Fruit fly (Drosophila melanogaster): ENCODE results near the gene Hat1.
A peak's percentile ranks its signal among the peaks of the same experiment; 100 is the strongest.

Gene Hat1

DNA sequence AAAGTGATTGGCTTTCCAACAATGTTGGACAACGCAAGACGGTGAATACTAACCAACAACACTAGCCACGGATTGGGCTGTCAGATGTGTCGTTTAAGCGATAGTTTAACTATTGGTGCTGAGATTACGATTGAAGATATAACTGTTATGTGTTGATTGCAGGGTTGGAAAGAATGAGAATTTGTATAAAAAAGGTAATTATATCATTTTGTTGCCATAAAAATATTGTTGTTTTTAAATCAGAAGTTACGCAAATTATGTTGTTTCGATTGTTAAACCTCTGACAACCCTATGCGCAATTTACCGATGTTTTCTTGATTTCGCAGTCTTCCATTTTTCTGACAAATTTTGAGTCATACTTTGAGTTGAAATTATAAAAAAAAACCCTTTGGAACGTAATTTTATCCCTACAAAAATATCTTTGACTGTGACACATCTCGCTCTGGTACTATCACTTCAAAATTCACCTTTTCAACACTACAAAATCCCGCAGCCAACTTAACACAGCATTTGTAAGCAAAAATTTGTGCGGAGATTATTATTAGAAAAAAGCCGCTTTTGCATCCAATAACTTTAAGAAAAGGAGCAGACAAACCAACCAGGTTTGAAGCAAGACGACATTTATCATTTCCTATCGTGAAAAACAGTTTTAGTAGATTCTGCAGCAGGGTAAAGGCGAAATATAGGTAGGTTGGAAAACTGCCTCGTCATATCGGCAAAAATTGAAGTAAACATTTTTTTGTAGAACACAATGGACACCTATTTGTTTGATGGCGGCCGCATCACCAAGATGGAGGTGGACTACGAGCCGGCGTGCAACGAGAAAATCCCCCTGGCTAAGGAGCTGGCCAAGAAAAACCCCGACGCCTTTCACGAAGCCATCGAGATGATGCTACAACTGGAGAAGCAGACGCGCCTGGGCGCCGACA, at the start of gene Hat1, which contains the start of gene Rpn5:
TSS of gene Hat1 (minus strand) at position 360 of the 929 bp plus-strand sequence.
TSS of gene Rpn5 (plus strand) at position 469 of the 929 bp plus-strand sequence.
- peak; percentile 88 for TF ChIP-seq noc (tag; optimal IDR thresholded peaks at IDR 0.05)

DNA sequence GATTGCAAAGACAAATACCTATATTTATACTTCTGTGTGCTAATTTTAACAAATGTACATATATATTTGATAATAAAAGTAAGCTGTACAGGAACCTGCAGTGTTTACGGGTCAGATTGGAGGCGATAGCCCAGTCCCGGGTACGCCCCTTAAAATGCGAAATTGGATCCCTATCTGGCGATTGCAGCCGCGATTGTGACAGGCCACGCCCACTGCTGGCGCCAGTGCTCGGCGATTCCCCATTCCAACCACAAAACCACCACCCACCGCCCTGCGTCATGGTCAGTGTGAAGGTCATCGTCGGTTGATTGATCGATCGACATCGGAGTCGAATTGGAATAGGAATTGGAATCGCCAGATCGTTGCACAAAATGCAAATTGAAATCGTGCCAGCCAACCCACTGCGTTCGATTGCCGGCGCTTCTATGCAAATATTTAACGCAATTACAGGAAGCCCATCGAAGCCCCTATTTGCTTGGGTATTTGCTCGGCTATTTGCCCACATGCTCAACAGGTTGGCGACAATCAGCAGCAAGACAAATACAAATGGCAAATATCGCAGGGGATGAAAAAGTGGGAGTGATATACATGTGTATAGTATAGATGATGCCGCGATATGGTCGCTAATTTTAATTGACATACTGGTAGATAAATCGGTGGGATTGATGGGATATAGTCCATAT, 49.6 kb upstream of the Hat1 start:
- TF ChIP-seq noc (tag; optimal IDR thresholded peaks at IDR 0.05), result no peak

DNA sequence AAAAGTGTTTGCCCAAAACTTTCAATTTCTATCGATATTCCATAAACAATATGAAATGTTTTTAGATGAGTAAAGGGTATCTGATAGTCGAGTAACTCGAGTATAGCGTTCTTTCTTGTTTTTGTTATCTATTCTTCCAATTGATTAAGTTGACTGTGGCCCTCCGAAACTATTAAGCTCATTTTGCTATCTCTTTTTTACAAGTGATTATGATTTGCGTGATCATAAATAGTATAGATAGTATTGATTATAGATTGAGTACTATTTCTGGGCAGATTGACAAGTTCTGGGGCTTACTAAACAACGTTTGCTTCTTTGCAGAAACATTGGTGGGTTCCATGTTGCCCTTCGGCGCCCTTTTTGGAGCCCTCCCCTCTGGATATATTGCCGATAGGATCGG, 47.4 kb upstream of the Hat1 start:
- no peak for TF ChIP-seq noc (tag; optimal IDR thresholded peaks at IDR 0.05)

DNA sequence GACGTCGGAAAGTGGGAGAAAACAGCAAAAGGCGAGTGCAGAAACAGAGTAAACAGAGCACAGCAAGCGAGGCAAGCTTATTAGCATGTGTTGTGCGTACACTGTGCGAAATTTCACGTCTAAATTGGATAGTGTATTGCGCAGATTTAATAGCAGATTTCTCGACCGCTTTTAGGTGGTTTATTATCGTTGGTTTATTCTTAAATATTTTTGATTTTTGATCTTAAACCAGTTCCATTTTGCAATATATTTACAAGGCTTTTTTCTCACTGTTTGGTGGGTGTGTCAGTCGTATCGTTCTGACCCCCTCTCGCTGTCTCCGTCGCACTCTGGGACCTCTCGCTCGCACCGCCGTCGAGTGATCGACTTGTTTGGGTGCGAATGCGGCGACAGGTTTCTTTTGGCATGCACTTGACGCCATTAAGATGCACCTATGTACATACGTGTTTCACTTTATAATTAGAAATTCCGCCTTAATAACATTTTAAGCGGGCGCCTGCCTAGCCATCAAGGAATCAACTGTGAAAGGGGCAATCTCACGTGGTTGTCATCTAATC, 44.8 kb upstream of the Hat1 start:
- TF ChIP-seq noc (tag; optimal IDR thresholded peaks at IDR 0.05), result no peak

DNA sequence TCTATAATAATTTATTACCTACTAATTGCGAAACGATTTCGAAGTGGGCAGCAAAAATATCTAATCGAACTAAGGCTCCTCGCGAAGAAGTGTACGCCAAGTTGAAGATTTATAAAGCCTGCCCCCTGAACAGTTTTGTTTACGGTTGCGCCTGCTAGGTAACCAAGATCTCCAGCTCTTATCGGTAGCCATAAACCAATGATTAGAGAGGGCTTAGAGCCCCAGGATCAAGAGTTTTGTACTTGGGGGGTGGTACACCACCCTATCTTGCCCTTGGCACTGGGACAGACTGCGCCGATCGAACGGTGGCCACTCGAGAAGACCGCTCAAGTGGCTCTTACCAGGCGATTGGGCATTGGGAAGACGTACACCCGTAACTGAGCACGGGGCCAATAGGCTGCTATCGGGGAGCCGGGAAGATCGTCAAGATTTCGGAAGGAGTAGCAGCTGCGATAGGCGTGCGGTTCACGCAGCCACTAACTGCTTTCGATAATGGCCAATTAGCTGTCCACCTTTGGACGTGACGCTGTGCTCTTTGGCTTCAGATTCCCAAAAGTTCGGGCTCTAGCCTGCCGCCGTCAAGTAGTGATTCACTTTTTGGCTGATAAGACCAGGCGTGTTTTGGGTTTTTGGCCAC, 43.3 kb upstream of the Hat1 start:
- TF ChIP-seq noc (tag; optimal IDR thresholded peaks at IDR 0.05), result peak; percentile 82

DNA sequence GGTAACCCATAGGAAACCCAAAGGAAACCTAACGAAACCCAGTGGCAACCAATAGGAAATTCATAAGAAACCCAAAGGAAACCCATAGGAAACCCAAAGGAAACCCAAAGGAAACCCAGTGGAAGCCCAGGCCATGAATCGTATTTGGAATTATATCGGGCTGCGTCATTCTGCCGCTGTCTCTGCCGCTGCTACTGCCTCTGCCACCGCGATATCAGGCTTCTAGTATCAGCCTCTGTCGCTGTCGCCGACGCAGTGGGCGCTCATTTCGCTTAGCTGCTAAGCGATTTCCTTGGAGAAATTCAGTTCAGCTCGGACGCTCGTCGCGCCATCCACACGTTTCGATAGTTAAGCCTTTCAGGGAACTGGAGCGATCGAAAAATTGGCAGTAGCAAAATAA, 42.2 kb upstream of the Hat1 start, which contains the start of gene CG1208:
TSS of gene CG1208 (plus strand) at position 301 of the 400 bp plus-strand sequence.
- no peak for TF ChIP-seq noc (tag; optimal IDR thresholded peaks at IDR 0.05)

DNA sequence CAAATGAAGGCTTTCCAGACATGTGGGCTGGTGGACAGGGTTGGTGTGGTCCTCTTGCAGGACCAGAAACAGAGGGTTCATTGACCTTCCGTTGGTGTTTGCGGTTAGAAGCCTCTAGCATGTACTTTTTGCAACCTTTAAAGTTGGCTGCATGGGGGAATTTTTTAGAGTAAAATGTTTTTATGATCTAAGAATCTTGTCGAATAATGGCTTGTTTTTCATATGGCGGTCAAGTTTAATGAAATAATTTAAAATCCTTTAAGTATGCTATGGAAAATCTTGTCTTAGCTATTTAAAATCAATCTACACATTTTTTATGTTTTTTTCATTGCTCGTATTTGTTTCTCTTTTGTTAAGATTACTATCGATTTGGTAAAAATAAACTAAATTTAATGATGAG, 40.6 kb upstream of the Hat1 start, which contains the start of gene glob3:
TSS of gene glob3 (plus strand) at position 301 of the 400 bp plus-strand sequence.
- TF ChIP-seq noc (tag; optimal IDR thresholded peaks at IDR 0.05), result no peak

DNA sequence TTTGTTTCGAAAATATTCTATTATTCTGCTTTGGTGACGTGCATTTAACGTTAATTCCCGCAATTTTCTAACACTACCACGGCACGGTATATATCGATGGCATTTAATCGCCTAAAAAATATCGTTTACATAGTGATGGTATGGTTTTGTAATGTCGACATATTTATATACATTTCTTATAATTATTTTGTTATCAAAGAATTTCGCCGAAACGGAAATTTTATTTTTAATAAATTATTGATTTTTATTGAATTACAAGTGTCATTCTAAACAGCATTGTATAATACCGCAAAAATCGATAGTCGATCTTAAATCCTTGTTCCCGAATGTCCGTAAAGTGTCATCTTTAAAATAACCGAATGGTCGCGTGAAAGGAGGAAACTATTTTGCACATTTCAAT, 35.3 kb upstream of the Hat1 start, which contains the start of the genes Sec20 and dgrn:
TSS of gene Sec20 (minus strand) at position 77 of the 400 bp plus-strand sequence.
TSS of gene dgrn (plus strand) at position 160 of the 400 bp plus-strand sequence.
- TF ChIP-seq noc (tag; optimal IDR thresholded peaks at IDR 0.05), result peak; percentile 53

DNA sequence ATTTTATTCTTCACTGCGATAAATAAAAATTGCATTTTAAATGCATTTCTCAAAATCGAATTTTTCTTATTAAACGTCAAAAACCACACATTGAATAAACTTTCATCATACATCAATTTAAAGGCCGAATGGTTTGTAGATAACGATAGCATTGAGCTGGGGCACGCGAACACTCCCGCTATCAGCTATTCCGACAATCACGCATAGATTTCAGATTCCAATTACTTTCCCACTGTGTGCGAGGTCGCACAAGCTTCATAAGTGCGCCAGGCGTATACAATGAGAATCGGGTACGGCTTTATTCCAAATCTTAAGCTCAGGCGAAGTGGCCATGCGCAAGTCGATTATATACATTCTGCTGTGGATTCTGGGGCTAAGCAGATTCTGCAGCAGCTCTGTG, 32.6 kb upstream of the Hat1 start, which contains the start of gene CG46303:
TSS of gene CG46303 (plus strand) at position 223 of the 400 bp plus-strand sequence.
- peak; percentile 56 for TF ChIP-seq noc (tag; optimal IDR thresholded peaks at IDR 0.05)

DNA sequence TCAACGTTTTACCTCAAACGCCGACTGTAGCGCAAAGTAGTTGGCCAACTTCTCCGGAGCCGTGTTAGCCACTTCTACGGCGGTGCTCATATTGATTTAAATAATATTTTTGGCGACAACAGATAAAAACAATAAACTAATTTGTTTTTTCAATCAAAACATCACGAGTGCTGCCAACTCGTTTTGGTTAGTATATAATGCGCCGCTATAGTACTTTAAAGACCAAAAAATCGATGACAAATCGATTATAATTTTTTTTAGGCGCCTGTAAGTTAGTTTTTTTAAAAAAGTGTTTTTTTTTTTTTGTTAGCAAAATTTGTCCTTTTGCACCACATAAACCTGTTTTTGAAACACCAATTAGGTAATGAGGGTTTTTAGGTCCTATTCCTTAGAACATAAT, 32.1 kb upstream of the Hat1 start, which contains the start of gene Hpr1:
TSS of gene Hpr1 (minus strand) at position 198 of the 400 bp plus-strand sequence.
- no peak for TF ChIP-seq noc (tag; optimal IDR thresholded peaks at IDR 0.05)

DNA sequence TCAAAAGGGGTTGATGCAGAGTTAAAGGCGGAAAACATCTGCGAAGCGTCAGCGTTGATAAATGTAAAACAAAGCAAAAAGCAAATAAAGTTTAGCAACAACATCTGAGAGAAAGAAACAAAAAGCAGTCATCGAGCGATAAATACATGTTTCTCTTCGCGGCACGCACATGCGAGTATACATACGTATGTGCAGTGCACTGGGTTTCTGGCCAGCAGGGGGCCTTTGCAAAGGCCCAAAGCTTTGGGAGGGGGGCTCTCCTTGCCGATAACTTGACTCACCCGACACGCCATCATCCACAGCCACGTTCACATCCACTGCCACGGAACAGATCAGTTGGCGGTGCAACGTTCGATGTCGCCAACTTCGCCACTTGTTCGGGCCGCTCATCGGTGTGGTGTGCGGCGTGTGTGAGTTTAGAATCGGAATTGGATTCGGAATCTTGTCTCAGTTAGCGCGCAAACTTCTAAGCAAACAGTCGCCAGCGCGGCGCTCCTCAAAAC, 24.0 kb upstream of the Hat1 start, which contains the start of gene CG42675:
TSS of gene CG42675 (plus strand) at position 453 of the 503 bp plus-strand sequence.
- no peak for TF ChIP-seq noc (tag; optimal IDR thresholded peaks at IDR 0.05)

DNA sequence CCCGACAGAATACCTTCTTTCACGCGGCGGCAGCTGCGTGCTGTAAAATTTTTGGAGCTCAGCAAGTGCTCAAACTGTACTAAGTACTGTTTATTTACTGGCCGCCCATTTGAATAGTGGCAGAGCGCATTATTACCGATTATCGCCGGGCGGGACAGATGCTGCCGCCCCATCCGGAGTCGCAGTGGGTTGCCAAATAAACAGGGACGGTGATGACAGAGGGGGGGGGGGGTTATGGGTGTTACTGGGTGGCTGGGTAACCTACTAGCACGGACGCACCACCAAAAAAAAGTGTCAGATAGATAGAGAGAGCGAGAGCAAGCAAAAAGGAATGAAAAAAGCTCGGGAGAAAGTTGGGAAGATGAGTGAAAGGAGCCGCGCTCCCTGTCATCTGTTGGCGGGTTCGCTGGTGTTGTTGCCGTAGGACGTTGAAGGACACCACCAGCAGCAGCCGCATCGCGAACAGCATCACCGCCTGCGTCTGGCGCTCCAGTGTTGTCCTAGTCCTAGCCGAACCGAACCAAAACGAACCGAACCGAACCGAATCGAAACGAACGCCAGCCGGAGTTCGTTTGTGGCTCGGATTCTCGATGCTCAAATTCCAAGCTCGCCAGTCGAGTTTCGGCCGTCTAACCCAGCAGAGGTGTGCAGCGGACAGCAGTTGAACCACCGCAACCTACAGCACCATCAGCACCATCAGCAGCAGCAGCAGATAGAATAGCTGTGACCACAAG, 12.7 kb upstream of the Hat1 start, which contains the start of gene CG11000:
TSS of gene CG11000 (plus strand) at position 626 of the 734 bp plus-strand sequence.
- no peak for TF ChIP-seq noc (tag; optimal IDR thresholded peaks at IDR 0.05)

DNA sequence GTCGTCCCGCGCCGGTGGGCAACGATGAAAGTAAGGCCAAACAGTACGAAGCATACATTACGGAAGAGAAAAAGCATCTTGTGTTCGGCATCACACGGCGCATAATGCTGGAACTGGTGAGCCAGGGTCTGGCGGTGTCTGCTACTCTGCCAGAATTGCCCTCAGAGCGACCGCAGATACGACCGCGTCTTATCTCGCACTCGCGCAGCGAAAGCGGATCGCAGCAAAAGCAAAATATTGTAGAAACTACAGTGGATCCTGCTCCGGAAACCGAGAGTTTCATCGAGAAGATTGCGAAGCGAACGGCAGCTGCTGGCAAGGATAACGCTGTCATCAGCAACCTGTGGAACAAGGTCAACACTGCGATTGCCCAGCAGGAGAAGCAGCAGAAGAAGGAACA, 8.5 kb upstream of the Hat1 start:
- TF ChIP-seq noc (tag; optimal IDR thresholded peaks at IDR 0.05), result no peak

All from whole organism, larva.